Fruit fly (Drosophila melanogaster): Measurements from ENCODE around the gene Eip78C.
A peak's percentile ranks its signal among the peaks of the same experiment; 100 is the strongest.

Gene Eip78C

dm6 chr3L:21259257-21259656, 32.8 kb downstream of the Eip78C start (continued):
- no peak for TF ChIP-seq Dll (GFP tag; IDR thresholded peaks at IDR 0.05; ENCODE audit: partially characterized antibody)
- no peak for TF ChIP-seq Optix (GFP tag; IDR thresholded peaks at IDR 0.05)
- no peak for TF ChIP-seq emc (GFP tag; optimal IDR thresholded peaks at IDR 0.05)
- TF ChIP-seq grau (tag; optimal IDR thresholded peaks at IDR 0.05), result no peak
- peak; percentile 41 for TF ChIP-seq Drgx (GFP tag; IDR thresholded peaks at IDR 0.05)
- no peak for TF ChIP-seq Ptx1 (GFP tag; IDR thresholded peaks at IDR 0.05)
- no peak for TF ChIP-seq Ravus (GFP tag; IDR thresholded peaks at IDR 0.05)
- TF ChIP-seq zf30C (GFP tag; optimal IDR thresholded peaks at IDR 0.05), result no peak
- TF ChIP-seq CG12071 (GFP tag; optimal IDR thresholded peaks at IDR 0.05), result peak; percentile 3
- no peak for TF ChIP-seq CG13894 (tag; optimal IDR thresholded peaks at IDR 0.05)
- TF ChIP-seq CG15601 (tag; optimal IDR thresholded peaks at IDR 0.05), result peak; percentile 23
- no peak for TF ChIP-seq CG1233 (GFP tag; optimal IDR thresholded peaks at IDR 0.05)
- TF ChIP-seq gro (GFP tag; optimal IDR thresholded peaks at IDR 0.05), result no peak
- no peak for TF ChIP-seq ind (GFP tag; optimal IDR thresholded peaks at IDR 0.05)
- TF ChIP-seq Side (GFP tag; optimal IDR thresholded peaks at IDR 0.05), result no peak
- no peak for TF ChIP-seq CG43689 (GFP tag; IDR thresholded peaks at IDR 0.05)
- no peak for TF ChIP-seq tin (GFP tag; optimal IDR thresholded peaks at IDR 0.05)
- no peak for TF ChIP-seq aop (GFP tag; IDR thresholded peaks at IDR 0.05)
- TF ChIP-seq tna (GFP tag; IDR thresholded peaks at IDR 0.05; ENCODE audit: partially characterized antibody), result no peak
- no peak for TF ChIP-seq Gug (GFP tag; IDR thresholded peaks at IDR 0.05)
- TF ChIP-seq chif (GFP tag; optimal IDR thresholded peaks at IDR 0.05), result no peak
- TF ChIP-seq CrebB (tag; optimal IDR thresholded peaks at IDR 0.05), result no peak
- no peak for TF ChIP-seq lab (GFP tag; optimal IDR thresholded peaks at IDR 0.05)
- no peak for TF ChIP-seq Myb (GFP tag; optimal IDR thresholded peaks at IDR 0.05)
- no peak for TF ChIP-seq CG12744 (GFP tag; optimal IDR thresholded peaks at IDR 0.05)
- no peak for TF ChIP-seq CG8944 (GFP tag; optimal IDR thresholded peaks at IDR 0.05)
- peak; percentile 24 for TF ChIP-seq CG5180 (GFP tag; optimal IDR thresholded peaks at IDR 0.05)
- no peak for TF ChIP-seq sima (GFP tag; optimal IDR thresholded peaks at IDR 0.05)
- no peak for TF ChIP-seq CG3065 (GFP tag; optimal IDR thresholded peaks at IDR 0.05)
- no peak for TF ChIP-seq gsb-n (tag; optimal IDR thresholded peaks at IDR 0.05)
- TF ChIP-seq Mad (GFP tag; optimal IDR thresholded peaks at IDR 0.05), result no peak
- TF ChIP-seq TFAM (GFP tag; optimal IDR thresholded peaks at IDR 0.05), result no peak
- no peak for TF ChIP-seq Deaf1 (tag; optimal IDR thresholded peaks at IDR 0.05)
- TF ChIP-seq D (optimal IDR thresholded peaks at IDR 0.05), result no peak
- no peak for TF ChIP-seq D (GFP tag; optimal IDR thresholded peaks at IDR 0.05)
- TF ChIP-seq ap (GFP tag; IDR thresholded peaks at IDR 0.05), result no peak
- no peak for TF ChIP-seq ato (GFP tag; IDR thresholded peaks at IDR 0.05; ENCODE audit: partially characterized antibody)
- TF ChIP-seq Nf-YC (tag; optimal IDR thresholded peaks at IDR 0.05), result no peak
- TF ChIP-seq Bdp1 (GFP tag; optimal IDR thresholded peaks at IDR 0.05), result no peak
- TF ChIP-seq CG32772 (GFP tag; IDR thresholded peaks at IDR 0.05), result peak; percentile 13; the same call in 1 of the 2 replicates
- TF ChIP-seq disco-r (GFP tag; optimal IDR thresholded peaks at IDR 0.05), result no peak
- TF ChIP-seq Abd-B (GFP tag; optimal IDR thresholded peaks at IDR 0.05), result no peak
- TF ChIP-seq Sox102F (GFP tag; optimal IDR thresholded peaks at IDR 0.05), result peak; percentile 65
- no peak for TF ChIP-seq CG3163 (GFP tag; optimal IDR thresholded peaks at IDR 0.05)
- no peak for TF ChIP-seq BEAF-32 (GFP tag; optimal IDR thresholded peaks at IDR 0.05)
- no peak for TF ChIP-seq stc (GFP tag; IDR thresholded peaks at IDR 0.05)
- no peak for TF ChIP-seq CG2202 (tag; optimal IDR thresholded peaks at IDR 0.05)
- peak; percentile 7; the same call in 1 of the 2 replicates for TF ChIP-seq lmd (GFP tag; IDR thresholded peaks at IDR 0.05)
- no peak for TF ChIP-seq Fer1 (GFP tag; optimal IDR thresholded peaks at IDR 0.05)
- peak; percentile 32 for TF ChIP-seq ewg (GFP tag; optimal IDR thresholded peaks at IDR 0.05)
- TF ChIP-seq Eip74EF (GFP tag; optimal IDR thresholded peaks at IDR 0.05), result no peak
- TF ChIP-seq CG7556 (GFP tag; optimal IDR thresholded peaks at IDR 0.05), result no peak

Measured in whole organism, embryonic.